Worm (Caenorhabditis elegans): ENCODE data around the gene F48G7.13.

DNA sequence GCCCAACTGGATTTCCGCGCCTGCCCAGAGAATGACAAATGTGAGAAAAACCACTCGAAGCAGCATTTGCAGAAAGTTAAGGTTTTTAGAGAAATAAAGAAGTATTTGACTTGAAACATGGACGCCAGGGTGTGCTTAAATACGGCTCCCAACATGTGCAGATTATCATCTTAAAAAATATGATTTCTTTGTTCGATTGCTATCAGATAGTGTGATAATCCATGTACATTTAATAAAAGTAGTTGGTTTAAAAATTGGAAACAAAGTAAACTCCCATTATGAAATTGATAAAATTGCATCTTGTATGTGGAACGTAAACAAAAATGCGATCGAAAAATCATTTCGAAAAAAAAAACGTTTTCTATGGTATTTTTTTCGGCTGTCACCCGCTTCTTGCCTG is 12.2 kb downstream of the F48G7.13 start, which contains the start of gene F48G7.8:
- no peak for TF ChIP-seq nhr-237 (tag; optimal IDR thresholded peaks at IDR 0.05)
- no peak for TF ChIP-seq ztf-4 (tag; optimal IDR thresholded peaks at IDR 0.05)
- TF ChIP-seq irx-1 (tag; optimal IDR thresholded peaks at IDR 0.05): no peak
- TF ChIP-seq fkh-10 (GFP tag; optimal IDR thresholded peaks at IDR 0.05): no peak
- TF ChIP-seq lsy-2 (tag; optimal IDR thresholded peaks at IDR 0.05): no peak
- no peak for TF ChIP-seq unc-30 (tag; optimal IDR thresholded peaks at IDR 0.05)
- TF ChIP-seq nhr-12 (tag; optimal IDR thresholded peaks at IDR 0.05): no peak
- no peak for TF ChIP-seq unc-62 (GFP tag; optimal IDR thresholded peaks at IDR 0.05)
- no peak for TF ChIP-seq lir-3 (tag; optimal IDR thresholded peaks at IDR 0.05; ENCODE audit: poor library complexity)
- no peak for TF ChIP-seq unc-130 (tag; optimal IDR thresholded peaks at IDR 0.05)
- no peak for TF ChIP-seq mep-1 (tag; optimal IDR thresholded peaks at IDR 0.05)
